Worm (Caenorhabditis elegans) whole organism, L4 larva: ENCODE results near the gene T09A12.8.
A peak's percentile ranks its signal among the peaks of the same experiment; 100 is the strongest.

Experiments used
- D1046.2 ChIP-seq: fragments of 200-800 bp; sonication (Bioruptor generic); IDR thresholded peaks from 2 replicates; pipeline ENCODE4 v1.3.6; 2022; ENCODE audit warnings: missing genetic modification characterization, missing compliant biosample characterization
- R02D3.7 ChIP-seq: fragments of 150-350 bp; sonication (generic microtip); optimal IDR thresholded peaks from 3 replicates; lab custom pipeline; 2014; ENCODE audit warnings: missing biosample characterization, missing genetic modification characterization
- T20F7.1 ChIP-seq: fragments of 200-800 bp; sonication (Bioruptor generic); optimal IDR thresholded peaks from 2 replicates; lab custom pipeline; 2018; ENCODE audit warnings: mild to moderate bottlenecking, missing genetic modification characterization, missing compliant biosample characterization
- T26A8.4 ChIP-seq: fragments of 200-800 bp; sonication (Bioruptor generic); IDR thresholded peaks from 2 replicates; pipeline ENCODE4 v1.3.6; 2022; ENCODE audit warnings: missing genetic modification characterization, missing compliant biosample characterization
- Y48G9A.11 ChIP-seq: fragments of 200-800 bp; sonication (Bioruptor generic); IDR thresholded peaks from 2 replicates; pipeline ENCODE4 v1.3.6; 2022; ENCODE audit warnings: missing genetic modification reagents, missing genetic modification characterization, missing compliant biosample characterization
- Y5F2A.4 ChIP-seq: fragments of 200-800 bp; sonication (Bioruptor generic); optimal IDR thresholded peaks from 2 replicates; lab custom pipeline; 2018; ENCODE audit warnings: mild to moderate bottlenecking, missing genetic modification characterization, missing compliant biosample characterization
- Y75B8A.6 ChIP-seq: fragments of 200-800 bp; sonication (Bioruptor generic); IDR thresholded peaks from 2 replicates; pipeline ENCODE4 v1.3.6; 2022; ENCODE audit warnings: missing genetic modification reagents, missing genetic modification characterization, missing compliant biosample characterization
- aha-1 ChIP-seq: fragments of 150-350 bp; peaks from one replicate; lab custom pipeline; 2014; ENCODE audit warnings: missing biosample characterization, missing genetic modification characterization
- ama-1 ChIP-seq: fragments of 150-350 bp; optimal IDR thresholded peaks from 2 replicates; lab custom pipeline; 2014; ENCODE audit warnings: inconsistent platforms, mixed read lengths
- arid-1 ChIP-seq: fragments of 200-800 bp; sonication (Bioruptor generic); conservative IDR thresholded peaks from 2 replicates; pipeline ENCODE4 v1.3.6; 2022; ENCODE audit warnings: missing genetic modification reagents, missing genetic modification characterization, missing compliant biosample characterization
- ceh-28 ChIP-seq: fragments of 150-350 bp; optimal IDR thresholded peaks from 2 replicates; lab custom pipeline; 2014; ENCODE audit warnings: missing biosample characterization, missing genetic modification reagents, missing genetic modification characterization
- daf-12 ChIP-seq: fragments of 150-350 bp; optimal IDR thresholded peaks from 2 replicates; lab custom pipeline; 2014; ENCODE audit warnings: missing biosample characterization, missing genetic modification reagents, missing genetic modification characterization
- daf-16 ChIP-seq, 3 experiments: sonication (generic microtip); optimal IDR thresholded peaks; 2 replicates each; lab custom pipeline; 2016 to 2017; ENCODE audit warnings: missing genetic modification characterization in 3 of 3, missing genetic modification reagents in 3 of 3, mild to moderate bottlenecking in 2 of 3, missing compliant biosample characterization in 2 of 3, missing biosample characterization in 1 of 3, moderate library complexity in 1 of 3
- daf-19 ChIP-seq: fragments of 200-800 bp; sonication (Bioruptor generic); conservative IDR thresholded peaks from 2 replicates; pipeline ENCODE4 v1.3.6; 2022; ENCODE audit warnings: missing genetic modification characterization, missing compliant biosample characterization
- daf-8 ChIP-seq: fragments of 200-800 bp; sonication (Bioruptor generic); IDR thresholded peaks from 2 replicates; pipeline ENCODE4 v1.3.6; 2022; ENCODE audit warnings: missing genetic modification characterization, missing compliant biosample characterization
- dmd-8 ChIP-seq: fragments of 200-800 bp; sonication (Bioruptor generic); IDR thresholded peaks from 2 replicates; pipeline ENCODE4 v1.3.6; 2022; ENCODE audit warnings: missing genetic modification characterization, missing compliant biosample characterization
- dve-1 ChIP-seq: sonication (generic microtip); optimal IDR thresholded peaks from 2 replicates; lab custom pipeline; 2017; ENCODE audit warnings: antibody characterized with exemption, mild to moderate bottlenecking, missing genetic modification characterization, missing compliant biosample characterization; ENCODE audit not compliant: insufficient read depth
- gei-8 ChIP-seq: fragments of 200-800 bp; sonication (Bioruptor generic); optimal IDR thresholded peaks from 2 replicates; lab custom pipeline; 2018; ENCODE audit warnings: mild to moderate bottlenecking, missing genetic modification characterization, missing compliant biosample characterization
- hlh-11 ChIP-seq: fragments of 200-800 bp; sonication (Bioruptor generic); optimal IDR thresholded peaks from 2 replicates; lab custom pipeline; 2018; ENCODE audit warnings: mild to moderate bottlenecking, missing genetic modification characterization, missing compliant biosample characterization
- lin-39 ChIP-seq: fragments of 150-350 bp; optimal IDR thresholded peaks from 2 replicates; lab custom pipeline; 2014; ENCODE audit warnings: missing biosample characterization, missing genetic modification reagents, missing genetic modification characterization
- mdl-1 ChIP-seq, 2 experiments: fragments of 150-350 bp in 1 of 2; sonication (generic microtip) in 1 of 2; optimal IDR thresholded peaks; 2 replicates each; lab custom pipeline; 2014 to 2017; ENCODE audit warnings: missing biosample characterization in 2 of 2, missing genetic modification characterization in 2 of 2
- mes-2 ChIP-seq: sonication (generic microtip); optimal IDR thresholded peaks from 2 replicates; lab custom pipeline; 2016; ENCODE audit warnings: missing genotype, mild to moderate bottlenecking, missing genetic modification characterization, missing compliant biosample characterization; ENCODE audit not compliant: poor library complexity, severe bottlenecking
- mxl-2 ChIP-seq: fragments of 200-800 bp; sonication (Bioruptor generic); conservative IDR thresholded peaks from 2 replicates; pipeline ENCODE4 v1.3.6; 2022; ENCODE audit warnings: missing genetic modification reagents, missing genetic modification characterization, missing compliant biosample characterization
- mxl-3 ChIP-seq: fragments of 200-800 bp; sonication (Bioruptor generic); optimal IDR thresholded peaks from 2 replicates; lab custom pipeline; 2018; ENCODE audit warnings: mild to moderate bottlenecking, missing genetic modification characterization, missing compliant biosample characterization
- nhr-10 ChIP-seq: fragments of 150-350 bp; optimal IDR thresholded peaks from 2 replicates; lab custom pipeline; 2014; ENCODE audit warnings: missing biosample characterization, missing genetic modification characterization
- nhr-11 ChIP-seq: fragments of 150-350 bp; optimal IDR thresholded peaks from 2 replicates; lab custom pipeline; 2014; ENCODE audit warnings: missing biosample characterization, missing genetic modification characterization
- nhr-111 ChIP-seq: fragments of 200-800 bp; sonication (Bioruptor generic); optimal IDR thresholded peaks from 2 replicates; lab custom pipeline; 2018; ENCODE audit warnings: mild to moderate bottlenecking, missing genetic modification characterization, missing compliant biosample characterization
- nhr-28 ChIP-seq: fragments of 150-350 bp; optimal IDR thresholded peaks from 2 replicates; lab custom pipeline; 2014; ENCODE audit warnings: missing biosample characterization, missing genetic modification characterization
- nhr-41 ChIP-seq: fragments of 200-800 bp; sonication (Bioruptor generic); IDR thresholded peaks from 2 replicates; pipeline ENCODE4 v1.3.6; 2022; ENCODE audit warnings: missing genetic modification reagents, missing genetic modification characterization, missing compliant biosample characterization
- nhr-48 ChIP-seq: sonication (generic microtip); optimal IDR thresholded peaks from 2 replicates; lab custom pipeline; 2016; ENCODE audit warnings: mild to moderate bottlenecking, missing genetic modification characterization, missing compliant biosample characterization
- pha-4 ChIP-seq, 2 experiments: fragments of 150-350 bp in 1 of 2; fragments of 200-800 bp in 1 of 2; sonication (Bioruptor generic) in 1 of 2; IDR thresholded peaks in 1 of 2; optimal IDR thresholded peaks in 1 of 2; 2 replicates each; pipeline versions ENCODE4 v1.3.6 to Lab custom; 2014 to 2022; ENCODE audit warnings: missing genetic modification characterization in 2 of 2, missing genetic modification reagents in 2 of 2, missing biosample characterization in 1 of 2, missing compliant biosample characterization in 1 of 2
- pqm-1 ChIP-seq: sonication (generic microtip); optimal IDR thresholded peaks from 2 replicates; lab custom pipeline; 2017; ENCODE audit warnings: missing biosample characterization, missing genetic modification characterization
- rbr-2 ChIP-seq: sonication (generic microtip); optimal IDR thresholded peaks from 2 replicates; lab custom pipeline; 2016; ENCODE audit warnings: missing genotype, missing genetic modification characterization, missing compliant biosample characterization
- tag-97 ChIP-seq: fragments of 200-800 bp; sonication (Bioruptor generic); IDR thresholded peaks from 2 replicates; pipeline ENCODE4 v1.3.6; 2022; ENCODE audit warnings: missing genetic modification characterization, missing compliant biosample characterization
- unc-130 ChIP-seq: sonication (generic microtip); optimal IDR thresholded peaks from 2 replicates; lab custom pipeline; 2016; ENCODE audit warnings: missing genetic modification reagents, missing genetic modification characterization, missing compliant biosample characterization
- unc-62 ChIP-seq, 3 experiments: fragments of 150-350 bp in 1 of 3; sonication (generic microtip); optimal IDR thresholded peaks in 2 of 3; peaks in 1 of 3; 1 replicate in 1 of 3; 2 replicates in 2 of 3; lab custom pipeline; 2014 to 2017; ENCODE audit warnings: missing biosample characterization in 3 of 3, missing genetic modification characterization in 3 of 3, missing genetic modification reagents in 3 of 3, missing genotype in 1 of 3
- zfp-3 ChIP-seq: fragments of 200-800 bp; sonication (Bioruptor generic); conservative IDR thresholded peaks from 2 replicates; pipeline ENCODE4 v1.3.6; 2022; ENCODE audit warnings: missing genetic modification reagents, missing genetic modification characterization, missing compliant biosample characterization
- zip-2 ChIP-seq: fragments of 150-350 bp; optimal IDR thresholded peaks from 2 replicates; lab custom pipeline; 2014; ENCODE audit warnings: missing biosample characterization, missing genetic modification characterization
- ztf-7 ChIP-seq: fragments of 150-350 bp; optimal IDR thresholded peaks from 2 replicates; lab custom pipeline; 2014; ENCODE audit warnings: missing biosample characterization, missing genetic modification characterization

The T09A12.8 gene

ce11 chrIV:8260848-8261638, 17.5 kb upstream of the T09A12.8 start, which contains the start of gene vit-6 (continued):
- no peak for TF ChIP-seq nhr-10
- TF ChIP-seq daf-8 (GFP tag; lab: Robert Waterston, UW), result 0 out of 2 replicates have a peak, but pooled peaks have one; percentile 70
- TF ChIP-seq ceh-28 (tag; lab: Kevin White, UChicago), result no peak
- TF ChIP-seq ama-1 (lab: Kevin White, UChicago), result peak; percentile 36
- TF ChIP-seq dmd-8, result 0 out of 2 replicates have a peak, but pooled peaks have one; percentile 10
- TF ChIP-seq zfp-3 (GFP tag; lab: Robert Waterston, UW), result peak; percentile 73
- TF ChIP-seq, all 104 proteins: peak for 19

- TF ChIP-seq mdl-1 (tag; optimal IDR thresholded peaks at IDR 0.05; lab: Kevin White, UChicago) (no peak), T20F7.1 (no peak), mes-2 (tag; lab: Kevin White, UChicago) (no peak), daf-12 (tag; lab: Kevin White, UChicago) (no peak), Y48G9A.11 (no peak), pha-4 (GFP tag; IDR thresholded peaks at IDR 0.05; lab: Robert Waterston, UW) (no peak), pha-4 (tag; optimal IDR thresholded peaks at IDR 0.05; lab: Kevin White, UChicago) (no peak)
Observed at ce11 chrIV:8259904-8260303, 16.4 kb upstream of the T09A12.8 start, which contains the start of gene K07H8.7. K07H8.7 (minus strand) TSS chrIV:8260004.

ce11 chrIV:8255221-8255620, 11.7 kb upstream of the T09A12.8 start:
- TF ChIP-seq dve-1 (peak; percentile 34), unc-62 (GFP tag; optimal IDR thresholded peaks at IDR 0.05 in 1 of 2; lab: Kevin White, UChicago) (no peak), unc-62 (tag; optimal IDR thresholded peaks at IDR 0.05; lab: Kevin White, UChicago) (no peak), pqm-1 (tag; lab: Kevin White, UChicago) (peak; percentile 32), nhr-28 (tag; lab: Kevin White, UChicago) (peak; percentile 64)

ce11 chrIV:8254193-8254592, 10.7 kb upstream of the T09A12.8 start:
- no peak for TF ChIP-seq Y5F2A.4 (GFP tag; lab: Kevin White, UChicago)
- TF ChIP-seq nhr-41 (GFP tag; lab: Robert Waterston, UW), result no peak
- TF ChIP-seq T26A8.4, result no peak
- peak; percentile 24 for TF ChIP-seq nhr-28 (tag; lab: Kevin White, UChicago)
- no peak for TF ChIP-seq unc-130 (GFP tag; lab: Kevin White, UChicago)
- TF ChIP-seq nhr-48 (tag; lab: Kevin White, UChicago), result peak; percentile 66
- TF ChIP-seq daf-16 (GFP tag; optimal IDR thresholded peaks at IDR 0.05; lab: Kevin White, UChicago), result no peak
- no peak for TF ChIP-seq daf-16 (tag; optimal IDR thresholded peaks at IDR 0.05; lab: Kevin White, UChicago)
- TF ChIP-seq hlh-11 (tag; lab: Kevin White, UChicago), result peak; percentile 59
- TF ChIP-seq aha-1 (tag; lab: Kevin White, UChicago), result peak; percentile 90
- no peak for TF ChIP-seq nhr-11 (tag; lab: Kevin White, UChicago)
- TF ChIP-seq gei-8 (GFP tag; lab: Kevin White, UChicago), result no peak
- no peak for TF ChIP-seq arid-1 (GFP tag; lab: Robert Waterston, UW)
- no peak for TF ChIP-seq nhr-111 (GFP tag; lab: Kevin White, UChicago)
- TF ChIP-seq tag-97 (GFP tag; lab: Robert Waterston, UW), result no peak
- no peak for TF ChIP-seq lin-39 (tag; lab: Kevin White, UChicago)
- no peak for TF ChIP-seq R02D3.7 (tag; lab: Kevin White, UChicago)
- no peak for TF ChIP-seq zip-2 (tag; lab: Kevin White, UChicago)
- TF ChIP-seq daf-19 (GFP tag; lab: Robert Waterston, UW), result no peak
- no peak for TF ChIP-seq mxl-3 (GFP tag; lab: Kevin White, UChicago)
- no peak for TF ChIP-seq rbr-2 (tag; lab: Kevin White, UChicago)
- no peak for TF ChIP-seq ztf-7 (tag; lab: Kevin White, UChicago)
- TF ChIP-seq Y75B8A.6 (GFP tag; lab: Robert Waterston, UW), result no peak
- TF ChIP-seq dmd-8, result no peak
- no peak for TF ChIP-seq D1046.2 (GFP tag; lab: Robert Waterston, UW)
- no peak for TF ChIP-seq pqm-1 (tag; lab: Kevin White, UChicago)
- TF ChIP-seq mxl-2 (GFP tag; lab: Robert Waterston, UW), result no peak
- no peak for TF ChIP-seq zfp-3 (GFP tag; lab: Robert Waterston, UW)
